Worm (Caenorhabditis elegans): ENCODE data around the gene ndub-11.

DNA sequence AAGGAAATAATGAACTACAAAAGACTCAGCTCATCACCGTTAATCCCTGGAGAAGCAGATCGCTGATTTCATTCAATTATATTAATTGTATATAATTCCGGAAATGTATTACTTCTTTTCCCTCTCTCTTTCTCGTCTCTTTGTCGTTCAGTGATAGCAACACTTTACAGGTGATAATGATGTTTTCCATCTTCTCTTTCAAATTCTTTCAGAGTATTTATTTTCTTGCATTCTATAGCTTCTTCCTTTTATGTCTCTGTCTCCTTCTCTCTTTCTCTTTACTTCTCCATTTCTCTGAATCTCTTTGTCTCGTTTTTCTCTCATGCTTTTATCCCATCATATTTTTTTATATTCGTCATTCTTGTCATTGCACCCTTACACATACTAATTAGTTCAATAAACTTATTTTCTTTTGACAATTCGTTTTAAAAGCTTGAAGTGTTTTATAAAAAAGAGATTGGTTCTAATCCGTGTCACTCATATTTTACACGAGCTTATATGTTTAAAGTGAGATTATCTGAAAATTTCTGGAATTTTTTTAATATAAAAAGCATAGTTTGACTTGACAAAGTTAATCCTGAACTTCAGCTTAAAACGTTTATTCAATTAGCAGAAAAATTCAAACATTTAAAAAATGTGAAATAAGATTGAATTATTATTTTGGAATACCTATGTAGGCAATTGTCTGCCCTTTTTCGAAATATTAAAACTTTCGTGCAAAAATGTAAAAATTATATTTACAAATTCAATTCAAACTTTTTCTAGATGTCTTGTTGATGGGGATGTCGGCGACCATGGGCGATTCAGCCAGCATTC is 12.9 kb upstream of the ndub-11 start, which contains the start of gene pmk-2:
- TF ChIP-seq flt-1 (GFP tag; IDR thresholded peaks at IDR 0.05) (no peak), med-1 (GFP tag; optimal IDR thresholded peaks at IDR 0.05; ENCODE audit: insufficient read depth) (no peak), ztf-29 (GFP tag; IDR thresholded peaks at IDR 0.05) (no peak), T22C8.4 (GFP tag; IDR thresholded peaks at IDR 0.05) (no peak), cog-1 (tag; optimal IDR thresholded peaks at IDR 0.05) (no peak), tab-1 (GFP tag; IDR thresholded peaks at IDR 0.05) (no peak), ref-1 (GFP tag; conservative IDR thresholded peaks at IDR 0.05) (no peak), klf-2 (GFP tag; conservative IDR thresholded peaks at IDR 0.05) (no peak), ztf-23 (GFP tag; IDR thresholded peaks at IDR 0.05) (no peak)
